Worm (Caenorhabditis elegans): ENCODE data around the gene ZK353.9.

The ZK353.9 gene

DNA sequence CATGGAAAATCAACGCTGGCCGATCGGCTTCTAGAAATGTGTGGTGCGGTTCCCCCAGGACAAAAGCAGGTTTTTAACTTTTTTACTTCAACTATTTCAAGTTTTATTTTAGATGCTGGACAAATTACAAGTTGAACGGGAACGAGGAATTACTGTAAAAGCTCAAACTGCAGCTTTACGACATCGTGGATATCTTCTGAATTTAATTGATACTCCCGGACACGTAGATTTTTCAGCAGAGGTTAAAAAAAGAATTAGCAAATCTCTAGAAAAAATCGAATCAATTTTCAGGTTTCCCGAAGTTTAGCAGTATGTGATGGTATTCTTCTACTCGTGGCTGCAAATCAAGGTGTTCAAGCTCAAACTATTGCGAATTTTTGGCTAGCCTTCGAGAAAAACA, 20.2 kb downstream of the ZK353.9 start:
- TF ChIP-seq med-1 (GFP tag; optimal IDR thresholded peaks at IDR 0.05; ENCODE audit: insufficient read depth): no peak
- TF ChIP-seq ztf-29 (GFP tag; IDR thresholded peaks at IDR 0.05): no peak
- TF ChIP-seq cog-1 (tag; optimal IDR thresholded peaks at IDR 0.05): no peak
- TF ChIP-seq ztf-23 (GFP tag; IDR thresholded peaks at IDR 0.05): no peak
- no peak for TF ChIP-seq klf-2 (GFP tag; conservative IDR thresholded peaks at IDR 0.05)
- no peak for TF ChIP-seq tab-1 (GFP tag; IDR thresholded peaks at IDR 0.05)
- TF ChIP-seq ref-1 (GFP tag; conservative IDR thresholded peaks at IDR 0.05): no peak
- TF ChIP-seq flt-1 (GFP tag; IDR thresholded peaks at IDR 0.05): no peak
- no peak for TF ChIP-seq T22C8.4 (GFP tag; IDR thresholded peaks at IDR 0.05)

DNA sequence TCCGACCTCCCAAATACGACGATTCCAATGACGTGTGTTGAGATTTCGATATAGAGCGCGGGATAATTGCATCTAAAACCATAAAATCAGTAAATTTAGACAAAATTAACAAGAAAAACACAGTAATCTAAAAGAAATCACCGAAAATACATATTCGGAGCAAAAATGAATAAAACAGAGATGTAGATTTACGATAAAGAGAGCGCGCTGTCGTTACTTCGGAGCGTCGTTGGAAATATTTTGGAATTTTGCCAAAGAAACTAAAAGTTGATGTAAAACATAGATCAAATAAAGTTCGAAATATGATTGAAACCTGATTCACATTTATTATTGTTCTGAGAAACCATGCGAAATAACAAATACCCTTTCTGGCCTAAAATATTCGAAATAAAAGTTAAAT, 22.8 kb downstream of the ZK353.9 start, which contains the start of gene ZK1236.5:
Gene ZK1236.5, minus strand, starts transcription at position 72 of the 400 bp plus-strand sequence.
- TF ChIP-seq ztf-29 (GFP tag; IDR thresholded peaks at IDR 0.05) (no peak), cog-1 (tag; optimal IDR thresholded peaks at IDR 0.05) (no peak), klf-2 (GFP tag; conservative IDR thresholded peaks at IDR 0.05) (no peak), med-1 (GFP tag; optimal IDR thresholded peaks at IDR 0.05; ENCODE audit: insufficient read depth) (no peak), tab-1 (GFP tag; IDR thresholded peaks at IDR 0.05) (no peak), T22C8.4 (GFP tag; IDR thresholded peaks at IDR 0.05) (no peak), flt-1 (GFP tag; IDR thresholded peaks at IDR 0.05) (no peak), ztf-23 (GFP tag; IDR thresholded peaks at IDR 0.05) (no peak), ref-1 (GFP tag; conservative IDR thresholded peaks at IDR 0.05) (no peak)

ce11 chrIII:8435074-8435473, 25.8 kb downstream of the ZK353.9 start, which contains the start of gene ZK1236.9:
Gene ZK1236.9, minus strand, starts transcription at chrIII:8435174.
- TF ChIP-seq med-1 (GFP tag; optimal IDR thresholded peaks at IDR 0.05; ENCODE audit: insufficient read depth) (no peak), ref-1 (GFP tag; conservative IDR thresholded peaks at IDR 0.05) (no peak)

- TF ChIP-seq ztf-23 (GFP tag; IDR thresholded peaks at IDR 0.05): no peak
- TF ChIP-seq flt-1 (GFP tag; IDR thresholded peaks at IDR 0.05): no peak
- no peak for TF ChIP-seq med-1 (GFP tag; optimal IDR thresholded peaks at IDR 0.05; ENCODE audit: insufficient read depth)
- no peak for TF ChIP-seq klf-2 (GFP tag; conservative IDR thresholded peaks at IDR 0.05)
- no peak for TF ChIP-seq ref-1 (GFP tag; conservative IDR thresholded peaks at IDR 0.05)
- no peak for TF ChIP-seq cog-1 (tag; optimal IDR thresholded peaks at IDR 0.05)
- no peak for TF ChIP-seq tab-1 (GFP tag; IDR thresholded peaks at IDR 0.05)
- no peak for TF ChIP-seq T22C8.4 (GFP tag; IDR thresholded peaks at IDR 0.05)
- no peak for TF ChIP-seq ztf-29 (GFP tag; IDR thresholded peaks at IDR 0.05)
Measured at ce11 chrIII:8437763-8438414, 28.6 kb downstream of the ZK353.9 start.

DNA sequence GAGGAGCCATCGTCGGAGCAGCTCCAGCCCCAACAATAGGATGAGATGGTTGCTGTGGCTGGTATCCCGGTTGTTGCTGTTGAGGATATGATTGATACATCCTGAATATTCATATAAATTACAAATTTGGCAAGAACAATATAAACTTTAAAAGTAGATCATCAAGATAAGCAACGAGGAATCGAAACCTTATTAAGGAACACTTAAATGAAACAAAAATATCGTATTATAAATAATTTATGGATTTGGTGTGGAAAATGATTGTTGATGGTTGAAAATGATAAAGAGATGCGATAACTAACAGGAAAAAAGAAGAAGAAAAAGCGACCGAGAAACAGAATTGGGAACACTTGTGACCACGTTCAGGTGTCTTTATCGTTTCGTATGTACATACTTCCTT, 30.0 kb downstream of the ZK353.9 start, which contains the start of gene pqn-96:
Gene pqn-96, minus strand, starts transcription at position 101 of the 400 bp plus-strand sequence.
- no peak for TF ChIP-seq ztf-23 (GFP tag; IDR thresholded peaks at IDR 0.05)
- no peak for TF ChIP-seq ztf-29 (GFP tag; IDR thresholded peaks at IDR 0.05)
- TF ChIP-seq klf-2 (GFP tag; conservative IDR thresholded peaks at IDR 0.05): no peak
- TF ChIP-seq tab-1 (GFP tag; IDR thresholded peaks at IDR 0.05): no peak
- TF ChIP-seq flt-1 (GFP tag; IDR thresholded peaks at IDR 0.05): no peak
- TF ChIP-seq T22C8.4 (GFP tag; IDR thresholded peaks at IDR 0.05): no peak
- TF ChIP-seq med-1 (GFP tag; optimal IDR thresholded peaks at IDR 0.05; ENCODE audit: insufficient read depth): no peak
- no peak for TF ChIP-seq ref-1 (GFP tag; conservative IDR thresholded peaks at IDR 0.05)
- no peak for TF ChIP-seq cog-1 (tag; optimal IDR thresholded peaks at IDR 0.05)

DNA sequence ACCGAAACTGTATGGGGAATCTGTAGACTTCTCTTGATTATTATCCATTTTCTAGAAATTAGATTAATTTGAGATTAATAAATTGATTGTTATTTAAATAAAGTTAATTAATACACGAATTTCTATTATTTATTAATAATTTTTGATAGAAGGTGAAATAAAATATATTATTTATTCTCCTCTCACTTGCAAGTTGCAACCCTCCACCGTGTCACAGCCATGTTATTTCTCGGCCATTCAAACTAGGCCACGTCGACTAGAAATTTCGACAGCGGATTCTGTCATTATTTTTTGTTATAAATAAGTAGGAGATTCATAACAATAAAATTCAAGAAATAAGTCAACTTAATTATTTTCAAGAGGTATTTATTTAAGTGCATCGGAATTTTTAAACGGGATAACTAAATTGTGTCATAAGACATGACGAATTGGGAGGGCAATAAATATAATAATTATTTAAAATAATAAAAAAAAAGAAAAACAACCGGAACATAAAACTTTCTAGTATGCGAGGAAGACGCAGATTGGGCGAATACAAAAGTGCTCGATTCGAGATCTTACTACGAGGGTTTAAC, 34.3 kb downstream of the ZK353.9 start, which contains the start of gene ufbp-1:
Gene ufbp-1, minus strand, starts transcription at position 51 of the 575 bp plus-strand sequence.
- TF ChIP-seq cog-1 (tag; optimal IDR thresholded peaks at IDR 0.05) (no peak), flt-1 (GFP tag; IDR thresholded peaks at IDR 0.05) (0 out of 2 replicates have a peak, but pooled peaks have one; percentile 23), T22C8.4 (GFP tag; IDR thresholded peaks at IDR 0.05) (no peak)

- TF ChIP-seq ztf-29 (GFP tag; IDR thresholded peaks at IDR 0.05) (no peak), med-1 (GFP tag; optimal IDR thresholded peaks at IDR 0.05; ENCODE audit: insufficient read depth) (no peak), cog-1 (tag; optimal IDR thresholded peaks at IDR 0.05) (no peak), tab-1 (GFP tag; IDR thresholded peaks at IDR 0.05) (no peak), flt-1 (GFP tag; IDR thresholded peaks at IDR 0.05) (no peak), T22C8.4 (GFP tag; IDR thresholded peaks at IDR 0.05) (no peak), klf-2 (GFP tag; conservative IDR thresholded peaks at IDR 0.05) (no peak), ref-1 (GFP tag; conservative IDR thresholded peaks at IDR 0.05) (no peak), ztf-23 (GFP tag; IDR thresholded peaks at IDR 0.05) (no peak)
Measured at ce11 chrIII:8444433-8445090, 35.3 kb downstream of the ZK353.9 start.

ce11 chrIII:8446061-8446460, 36.8 kb downstream of the ZK353.9 start:
- TF ChIP-seq med-1 (GFP tag; optimal IDR thresholded peaks at IDR 0.05; ENCODE audit: insufficient read depth) (no peak), T22C8.4 (GFP tag; IDR thresholded peaks at IDR 0.05) (no peak), ref-1 (GFP tag; conservative IDR thresholded peaks at IDR 0.05) (no peak), tab-1 (GFP tag; IDR thresholded peaks at IDR 0.05) (no peak), ztf-29 (GFP tag; IDR thresholded peaks at IDR 0.05) (no peak), ztf-23 (GFP tag; IDR thresholded peaks at IDR 0.05) (no peak), cog-1 (tag; optimal IDR thresholded peaks at IDR 0.05) (no peak), klf-2 (GFP tag; conservative IDR thresholded peaks at IDR 0.05) (no peak), flt-1 (GFP tag; IDR thresholded peaks at IDR 0.05) (no peak)

- TF ChIP-seq ztf-23 (GFP tag; IDR thresholded peaks at IDR 0.05) (no peak), T22C8.4 (GFP tag; IDR thresholded peaks at IDR 0.05) (no peak), ztf-29 (GFP tag; IDR thresholded peaks at IDR 0.05) (no peak), med-1 (GFP tag; optimal IDR thresholded peaks at IDR 0.05; ENCODE audit: insufficient read depth) (no peak), flt-1 (GFP tag; IDR thresholded peaks at IDR 0.05) (no peak), ref-1 (GFP tag; conservative IDR thresholded peaks at IDR 0.05) (no peak), tab-1 (GFP tag; IDR thresholded peaks at IDR 0.05) (no peak), klf-2 (GFP tag; conservative IDR thresholded peaks at IDR 0.05) (no peak), cog-1 (tag; optimal IDR thresholded peaks at IDR 0.05) (no peak)
Measured at ce11 chrIII:8446534-8446933, 37.2 kb downstream of the ZK353.9 start, which contains the start of gene hsp-110. Gene hsp-110, minus strand, starts transcription at chrIII:8446909.

Measured in whole organism, midembryonic.